Fruit fly (Drosophila melanogaster): ENCODE results near the gene ntc.
A peak's percentile ranks its signal among the peaks of the same experiment; 100 is the strongest.

ntc gene

DNA sequence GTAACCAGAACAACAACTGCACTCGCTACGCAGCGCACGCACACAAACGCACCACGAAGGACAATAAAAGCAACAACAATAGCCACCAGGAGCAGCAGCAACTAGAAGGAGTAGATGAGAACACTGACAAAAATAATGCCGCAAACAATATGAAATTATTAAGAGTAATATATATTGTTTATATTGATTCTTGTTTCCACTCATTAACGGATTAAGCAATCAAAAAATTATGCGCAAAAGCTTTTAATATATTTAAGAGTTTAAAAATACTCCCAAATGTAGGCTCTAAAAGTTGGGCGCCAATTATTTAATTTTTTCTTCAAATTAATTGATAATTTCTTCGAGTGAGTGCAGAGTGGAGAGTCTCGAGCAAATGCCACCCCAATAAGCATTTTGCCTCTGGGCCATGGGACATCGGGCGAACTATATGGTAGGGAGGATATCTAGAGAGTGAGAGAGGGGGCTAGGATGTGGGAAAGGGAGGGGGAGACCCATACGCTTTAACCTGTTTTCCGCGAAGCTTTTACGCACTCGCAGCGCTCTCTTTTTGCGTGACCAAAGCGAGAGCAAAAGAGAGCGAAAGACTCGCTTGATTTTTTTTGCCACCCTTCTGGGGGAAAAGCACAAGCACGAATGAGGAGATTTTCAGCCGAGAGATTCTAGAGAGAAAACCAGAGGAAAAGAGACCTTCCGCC is 18.7 kb upstream of the ntc start, which contains the start of gene Rdh (continued):
- peak; percentile 71 for TF ChIP-seq tin (GFP tag; optimal IDR thresholded peaks at IDR 0.05)
- TF ChIP-seq sima (GFP tag; optimal IDR thresholded peaks at IDR 0.05) = no peak
- peak; percentile 94 for TF ChIP-seq zf30C (GFP tag; optimal IDR thresholded peaks at IDR 0.05)
- TF ChIP-seq inv (GFP tag; IDR thresholded peaks at IDR 0.05; ENCODE audit: partially characterized antibody) = no peak
- TF ChIP-seq CG17361 (GFP tag; IDR thresholded peaks at IDR 0.05) = peak; percentile 93
- no peak for TF ChIP-seq hkb (optimal IDR thresholded peaks at IDR 0.05)
- TF ChIP-seq hkb (GFP tag; IDR thresholded peaks at IDR 0.05) = peak; percentile 84
- TF ChIP-seq CG32772 (GFP tag; IDR thresholded peaks at IDR 0.05) = no peak
- TF ChIP-seq CG8924 (tag; optimal IDR thresholded peaks at IDR 0.05) = peak; percentile 90
- no peak for TF ChIP-seq hb (GFP tag; IDR thresholded peaks at IDR 0.05; ENCODE audit: partially characterized antibody)
- no peak for TF ChIP-seq pzg (GFP tag; optimal IDR thresholded peaks at IDR 0.05)
- TF ChIP-seq zfh2 (GFP tag; optimal IDR thresholded peaks at IDR 0.05) = no peak
- peak; percentile 12 to 55 for TF ChIP-seq chif (GFP tag; optimal IDR thresholded peaks at IDR 0.05)
- TF ChIP-seq Oaz (GFP tag; IDR thresholded peaks at IDR 0.05) = peak; percentile 31; the same call in 1 of the 2 replicates
- peak; percentile 9 for TF ChIP-seq Ets65A (GFP tag)
- TF ChIP-seq CG1603 (tag; optimal IDR thresholded peaks at IDR 0.05) = no peak
- TF ChIP-seq btn (GFP tag; optimal IDR thresholded peaks at IDR 0.05) = no peak
- peak; percentile 38 for TF ChIP-seq CG4707 (GFP tag; optimal IDR thresholded peaks at IDR 0.05)
- 0 out of 2 replicates have a peak, but pooled peaks have one; percentile 6 for TF ChIP-seq ttk (GFP tag; IDR thresholded peaks at IDR 0.05)
- peak; percentile 57; the same call in 1 of the 3 replicates for TF ChIP-seq CG11560 (tag; IDR thresholded peaks at IDR 0.05)
- TF ChIP-seq NC2α (GFP tag; optimal IDR thresholded peaks at IDR 0.05) = no peak
- TF ChIP-seq CG12104 (GFP tag; optimal IDR thresholded peaks at IDR 0.05) = peak; percentile 80
- TF ChIP-seq CG17829 (tag; optimal IDR thresholded peaks at IDR 0.05) = peak; percentile 74
- TF ChIP-seq NK7.1 (GFP tag; optimal IDR thresholded peaks at IDR 0.05) = no peak
- peak; percentile 61 for TF ChIP-seq CG14441 (GFP tag; IDR thresholded peaks at IDR 0.05)
- no peak for TF ChIP-seq Sry-β (GFP tag; optimal IDR thresholded peaks at IDR 0.05)
- TF ChIP-seq twi (tag; optimal IDR thresholded peaks at IDR 0.05) = peak; percentile 51
- TF ChIP-seq tap (tag; optimal IDR thresholded peaks at IDR 0.05) = peak; percentile 60
- TF ChIP-seq pita (GFP tag; optimal IDR thresholded peaks at IDR 0.05) = no peak
- TF ChIP-seq CG30431 (GFP tag; optimal IDR thresholded peaks at IDR 0.05) = no peak
- TF ChIP-seq CG32767 (GFP tag; IDR thresholded peaks at IDR 0.05) = no peak
- peak; percentile 65 for TF ChIP-seq slou (GFP tag; optimal IDR thresholded peaks at IDR 0.05)
- TF ChIP-seq CG7987 (GFP tag; optimal IDR thresholded peaks at IDR 0.05) = peak; percentile 15
- peak; percentile 50; the same call in 1 of the 2 replicates for TF ChIP-seq CG4730 (GFP tag; IDR thresholded peaks at IDR 0.05)
- peak; percentile 61 for TF ChIP-seq CG16815 (GFP tag; optimal IDR thresholded peaks at IDR 0.05)
- TF ChIP-seq CG2199 (GFP tag; IDR thresholded peaks at IDR 0.05) = no peak
- peak; percentile 41 for TF ChIP-seq CG1647 (GFP tag; optimal IDR thresholded peaks at IDR 0.05)
- TF ChIP-seq prd (optimal IDR thresholded peaks at IDR 0.05) = no peak
- peak; percentile 79 for TF ChIP-seq prd (GFP tag; IDR thresholded peaks at IDR 0.05)
- TF ChIP-seq CG2712 (tag; optimal IDR thresholded peaks at IDR 0.05) = peak; percentile 78
- TF ChIP-seq CG34376 (GFP tag; optimal IDR thresholded peaks at IDR 0.05) = peak; percentile 80
- no peak for TF ChIP-seq eyg (GFP tag; optimal IDR thresholded peaks at IDR 0.05)
- TF ChIP-seq Nf-YB (GFP tag; optimal IDR thresholded peaks at IDR 0.05) = peak; percentile 60
- peak; percentile 65 for TF ChIP-seq nau (GFP tag; optimal IDR thresholded peaks at IDR 0.05)
- TF ChIP-seq sc (optimal IDR thresholded peaks at IDR 0.05) = no peak
- TF ChIP-seq sc (GFP tag; optimal IDR thresholded peaks at IDR 0.05) = peak; percentile 55
- TF ChIP-seq Camta (GFP tag; optimal IDR thresholded peaks at IDR 0.05) = peak; percentile 4
- 0 out of 4 replicates have a peak, but pooled peaks have one; percentile 22 for TF ChIP-seq Dll (GFP tag; IDR thresholded peaks at IDR 0.05; ENCODE audit: partially characterized antibody)
- no peak for TF ChIP-seq Bdp1 (GFP tag; optimal IDR thresholded peaks at IDR 0.05)
- TF ChIP-seq CG7963 (GFP tag; IDR thresholded peaks at IDR 0.05; ENCODE audit: partially characterized antibody) = no peak
- TF ChIP-seq CG16863 (GFP tag; optimal IDR thresholded peaks at IDR 0.05) = no peak
